Fruit fly (Drosophila melanogaster) whole organism, prepupa: ENCODE results near the gene CG6678.

ENCODE experiments used
- Blimp-1 ChIP-seq: fragments of 200-800 bp; sonication (Bioruptor generic); optimal IDR thresholded peaks from 3 replicates; lab custom pipeline; 2017; ENCODE audit warnings: missing biosample characterization, missing genetic modification characterization, mild to moderate bottlenecking, moderate library complexity, missing genetic modification reagents
- CG10631 ChIP-seq: fragments of 200-800 bp; sonication (Bioruptor generic); optimal IDR thresholded peaks from 2 replicates; lab custom pipeline; 2016; ENCODE audit warnings: missing biosample characterization, missing genetic modification characterization
- CG11294 ChIP-seq: fragments of 200-800 bp; sonication (Bioruptor generic); IDR thresholded peaks from 2 replicates; pipeline ENCODE4 v1.3.6; 2022; ENCODE audit warnings: missing biosample characterization, missing genetic modification characterization
- CG11762 ChIP-seq: fragments of 200-800 bp; sonication (Bioruptor generic); optimal IDR thresholded peaks from 3 replicates; lab custom pipeline; 2016; ENCODE audit warnings: missing biosample characterization, missing genetic modification characterization; ENCODE audit not compliant: insufficient read depth
- CG1621 ChIP-seq: fragments of 200-800 bp; sonication (Bioruptor generic); optimal IDR thresholded peaks from 3 replicates; lab custom pipeline; 2018; ENCODE audit warnings: missing biosample characterization, mild to moderate bottlenecking, missing genetic modification characterization
- CG16779 ChIP-seq: fragments of 200-800 bp; sonication (Bioruptor generic); optimal IDR thresholded peaks from 3 replicates; lab custom pipeline; 2017; ENCODE audit warnings: missing biosample characterization, mild to moderate bottlenecking, missing genetic modification characterization
- CG32006 ChIP-seq: fragments of 200-800 bp; sonication (Bioruptor generic); optimal IDR thresholded peaks from 3 replicates; lab custom pipeline; 2017; ENCODE audit warnings: missing biosample characterization, mild to moderate bottlenecking, missing genetic modification characterization
- CG34406 ChIP-seq: fragments of 200-800 bp; sonication (Bioruptor generic); optimal IDR thresholded peaks from 3 replicates; lab custom pipeline; 2016; ENCODE audit warnings: missing biosample characterization, missing genetic modification characterization
- CG6163 ChIP-seq: fragments of 200-800 bp; sonication (Bioruptor generic); IDR thresholded peaks from 3 replicates; pipeline ENCODE4 v1.3.6; 2022; ENCODE audit warnings: missing biosample characterization, missing genetic modification characterization
- CG6276 ChIP-seq: fragments of 200-800 bp; sonication (Bioruptor generic); optimal IDR thresholded peaks from 2 replicates; lab custom pipeline; 2017; ENCODE audit warnings: missing biosample characterization, mild to moderate bottlenecking, missing genetic modification characterization
- CG6792 ChIP-seq: fragments of 200-800 bp; sonication (Bioruptor generic); optimal IDR thresholded peaks from 3 replicates; lab custom pipeline; 2016; ENCODE audit warnings: missing biosample characterization, missing genetic modification characterization
- CG6808 ChIP-seq: fragments of 200-800 bp; sonication (Bioruptor generic); optimal IDR thresholded peaks from 3 replicates; lab custom pipeline; 2017; ENCODE audit warnings: missing biosample characterization, missing genetic modification characterization, mild to moderate bottlenecking, moderate library complexity, missing genetic modification reagents
- CG6854 ChIP-seq: fragments of 200-800 bp; sonication (Bioruptor generic); optimal IDR thresholded peaks from 2 replicates; lab custom pipeline; 2017; ENCODE audit warnings: missing biosample characterization, mild to moderate bottlenecking, missing genetic modification characterization
- CG8119 ChIP-seq: fragments of 200-800 bp; sonication (Bioruptor generic); IDR thresholded peaks from 3 replicates; pipeline ENCODE4 v1.3.6; 2022; ENCODE audit warnings: missing biosample characterization, missing genetic modification characterization
- CG8632 ChIP-seq: fragments of 200-800 bp; sonication (Bioruptor generic); optimal IDR thresholded peaks from 3 replicates; lab custom pipeline; 2016; ENCODE audit warnings: missing biosample characterization, missing genetic modification characterization
- CG9139 ChIP-seq: fragments of 200-800 bp; sonication (Bioruptor generic); optimal IDR thresholded peaks from 3 replicates; lab custom pipeline; 2017; ENCODE audit warnings: missing biosample characterization, mild to moderate bottlenecking, missing genetic modification characterization
- Eip78C ChIP-seq: fragments of 200-800 bp; sonication (Bioruptor generic); peaks from one replicate; lab custom pipeline; 2016; ENCODE audit warnings: missing biosample characterization, missing genetic modification characterization
- Eip93F ChIP-seq: fragments of 200-800 bp; sonication (Bioruptor generic); optimal IDR thresholded peaks from 2 replicates; lab custom pipeline; 2016; ENCODE audit warnings: missing biosample characterization, mild to moderate bottlenecking, missing genetic modification characterization
- Ets21C ChIP-seq: fragments of 200-800 bp; sonication (Bioruptor generic); optimal IDR thresholded peaks from 3 replicates; lab custom pipeline; 2016; ENCODE audit warnings: missing biosample characterization, missing genetic modification characterization
- Ets96B ChIP-seq: fragments of 200-800 bp; optimal IDR thresholded peaks from 2 replicates; lab custom pipeline; 2019; ENCODE audit warnings: missing biosample characterization, mild to moderate bottlenecking, missing genetic modification characterization, moderate library complexity
- Hr39 ChIP-seq: fragments of 200-800 bp; sonication (Bioruptor generic); optimal IDR thresholded peaks from 2 replicates; lab custom pipeline; 2016; ENCODE audit warnings: missing biosample characterization, missing genetic modification characterization
- Lpt ChIP-seq: fragments of 200-800 bp; sonication (Bioruptor generic); optimal IDR thresholded peaks from 3 replicates; lab custom pipeline; 2016; ENCODE audit warnings: missing biosample characterization, missing genetic modification characterization
- OdsH ChIP-seq: fragments of 200-800 bp; sonication (Bioruptor generic); optimal IDR thresholded peaks from 3 replicates; lab custom pipeline; 2016; ENCODE audit warnings: missing biosample characterization, missing genetic modification characterization
- Smox ChIP-seq: fragments of 200-800 bp; sonication (Bioruptor generic); optimal IDR thresholded peaks from 3 replicates; lab custom pipeline; 2016; ENCODE audit warnings: missing biosample characterization, missing genetic modification characterization
- Sox14 ChIP-seq: fragments of 200-800 bp; sonication (Bioruptor generic); optimal IDR thresholded peaks from 3 replicates; lab custom pipeline; 2016; ENCODE audit warnings: missing biosample characterization, missing genetic modification characterization
- Sox15 ChIP-seq: fragments of 200-800 bp; sonication (Bioruptor generic); optimal IDR thresholded peaks from 3 replicates; lab custom pipeline; 2016; ENCODE audit warnings: missing biosample characterization, missing genetic modification characterization
- achi ChIP-seq: fragments of 200-800 bp; sonication (Bioruptor generic); optimal IDR thresholded peaks from 3 replicates; lab custom pipeline; 2016; ENCODE audit warnings: missing biosample characterization, missing genetic modification characterization
- cyc ChIP-seq: fragments of 200-800 bp; sonication (Bioruptor generic); optimal IDR thresholded peaks from 3 replicates; lab custom pipeline; 2016; ENCODE audit warnings: missing biosample characterization, missing genetic modification characterization
- dac ChIP-seq: fragments of 200-800 bp; sonication (Bioruptor generic); optimal IDR thresholded peaks from 2 replicates; lab custom pipeline; 2017; ENCODE audit warnings: missing biosample characterization, mild to moderate bottlenecking, missing genetic modification characterization
- dsx ChIP-seq: fragments of 200-800 bp; optimal IDR thresholded peaks from 3 replicates; lab custom pipeline; 2019; ENCODE audit warnings: missing biosample characterization, mild to moderate bottlenecking, missing genetic modification characterization, moderate library complexity; ENCODE audit not compliant: poor library complexity, severe bottlenecking
- eg ChIP-seq: fragments of 200-800 bp; sonication (Bioruptor generic); IDR thresholded peaks from 3 replicates; pipeline ENCODE4 v1.3.6; 2022; ENCODE audit warnings: missing biosample characterization, missing genetic modification characterization
- fd59A ChIP-seq: fragments of 200-800 bp; sonication (Bioruptor generic); optimal IDR thresholded peaks from 2 replicates; lab custom pipeline; 2017; ENCODE audit warnings: missing biosample characterization, mild to moderate bottlenecking, missing genetic modification characterization, missing genetic modification reagents
- fd85E ChIP-seq: fragments of 200-800 bp; sonication (Bioruptor generic); optimal IDR thresholded peaks from 3 replicates; lab custom pipeline; 2016; ENCODE audit warnings: missing biosample characterization, missing genetic modification characterization
- fkh ChIP-seq: fragments of 200-800 bp; sonication (Bioruptor generic); optimal IDR thresholded peaks from 3 replicates; lab custom pipeline; 2017; ENCODE audit warnings: missing biosample characterization, mild to moderate bottlenecking, missing genetic modification characterization, moderate library complexity
- lz ChIP-seq: fragments of 200-800 bp; sonication (Bioruptor generic); optimal IDR thresholded peaks from 3 replicates; lab custom pipeline; 2016; ENCODE audit warnings: missing biosample characterization, missing genetic modification characterization
- net ChIP-seq: fragments of 200-800 bp; sonication (Bioruptor generic); optimal IDR thresholded peaks from 3 replicates; lab custom pipeline; 2016; ENCODE audit warnings: missing biosample characterization, missing genetic modification characterization
- pdm3 ChIP-seq: fragments of 200-800 bp; sonication (Bioruptor generic); optimal IDR thresholded peaks from 3 replicates; lab custom pipeline; 2016; ENCODE audit warnings: missing biosample characterization, missing genetic modification characterization
- spab ChIP-seq: fragments of 200-800 bp; sonication (Bioruptor generic); optimal IDR thresholded peaks from 2 replicates; lab custom pipeline; 2017; ENCODE audit warnings: missing biosample characterization, mild to moderate bottlenecking, missing genetic modification characterization, missing genetic modification reagents
- ss ChIP-seq, 2 experiments: fragments of 200-800 bp; sonication (Bioruptor generic); optimal IDR thresholded peaks; 2 replicates in 1 of 2; 3 replicates in 1 of 2; lab custom pipeline; 2017 to 2018; ENCODE audit warnings: mild to moderate bottlenecking in 2 of 2, missing biosample characterization in 2 of 2, missing genetic modification characterization in 2 of 2, moderate library complexity in 1 of 2
- svp ChIP-seq: fragments of 200-800 bp; sonication (Bioruptor generic); peaks from one replicate; lab custom pipeline; 2016; ENCODE audit warnings: missing biosample characterization, missing genetic modification characterization
- vri ChIP-seq: fragments of 200-800 bp; sonication (Bioruptor generic); optimal IDR thresholded peaks from 3 replicates; lab custom pipeline; 2016; ENCODE audit warnings: missing biosample characterization, mild to moderate bottlenecking, missing genetic modification characterization

The CG6678 gene

dm6 chr3R:21870158-21870971 lies 16.5 kb upstream of the CG6678 start, which contains the start of gene CG31431 (continued):
- TF ChIP-seq cyc: peak; percentile 68
- peak; percentile 64 for TF ChIP-seq CG16779
- peak; percentile 89 for TF ChIP-seq CG32006 (GFP tag; lab: Kevin White, UChicago)
- peak; percentile 55 for TF ChIP-seq CG8632 (GFP tag; lab: Kevin White, UChicago)
- TF ChIP-seq dac (GFP tag; lab: Kevin White, UChicago): peak; percentile 30
- peak; percentile 97 for TF ChIP-seq fkh (GFP tag; lab: Kevin White, UChicago)
- peak; percentile 19 for TF ChIP-seq Ets21C (GFP tag; lab: Kevin White, UChicago)
- TF ChIP-seq eg (GFP tag; lab: Robert Waterston, UW): peak; percentile 95
- TF ChIP-seq Smox (GFP tag; lab: Kevin White, UChicago): no peak
- no peak for TF ChIP-seq Eip93F (GFP tag; lab: Kevin White, UChicago)
- peak; percentile 58 to 76 for TF ChIP-seq ss (GFP tag; optimal IDR thresholded peaks at IDR 0.05; lab: Kevin White, UChicago)
- peak; percentile 77 for TF ChIP-seq spab
- peak; percentile 81 for TF ChIP-seq CG1621 (tag; lab: Kevin White, UChicago)
- peak; percentile 86 for TF ChIP-seq CG6276 (GFP tag; lab: Kevin White, UChicago)
- TF ChIP-seq CG11294 (GFP tag; lab: Robert Waterston, UW): peak; percentile 88
- peak; percentile 82 for TF ChIP-seq Ets96B
- TF ChIP-seq CG6792 (GFP tag; lab: Kevin White, UChicago): peak; percentile 65
- TF ChIP-seq CG6808 (GFP tag; lab: Kevin White, UChicago): peak; percentile 75
- peak; percentile 92 for TF ChIP-seq CG6163 (GFP tag; lab: Robert Waterston, UW)
- peak; percentile 78 for TF ChIP-seq dsx (GFP tag; lab: Kevin White, UChicago)
- no peak for TF ChIP-seq Blimp-1 (GFP tag; lab: Kevin White, UChicago)
- TF ChIP-seq CG9139 (GFP tag; lab: Kevin White, UChicago): peak; percentile 74
- peak; percentile 93 for TF ChIP-seq Eip78C (GFP tag; lab: Kevin White, UChicago)
- peak; percentile 84 for TF ChIP-seq OdsH (GFP tag; lab: Kevin White, UChicago)
- peak; percentile 66 for TF ChIP-seq Sox14 (GFP tag; lab: Kevin White, UChicago)
- TF ChIP-seq fd85E: no peak
- peak; percentile 73 for TF ChIP-seq CG11762
- TF ChIP-seq Hr39: peak; percentile 65
- TF ChIP-seq Lpt (GFP tag; lab: Kevin White, UChicago): peak; percentile 87

dm6 chr3R:21871348-21871940 lies 15.4 kb upstream of the CG6678 start:
- TF ChIP-seq fkh (GFP tag; lab: Kevin White, UChicago) (peak; percentile 73), Eip78C (GFP tag; lab: Kevin White, UChicago) (peak; percentile 56), svp (GFP tag; lab: Kevin White, UChicago) (no peak), dsx (GFP tag; lab: Kevin White, UChicago) (no peak), dac (GFP tag; lab: Kevin White, UChicago) (no peak), vri (GFP tag; lab: Kevin White, UChicago) (no peak), Sox14 (GFP tag; lab: Kevin White, UChicago) (no peak)

dm6 chr3R:21873439-21873838 lies 13.4 kb upstream of the CG6678 start, which contains the start of gene CG31178:
TSS of gene CG31178 (plus strand) at chr3R:21873739.
- TF ChIP-seq Smox (GFP tag; lab: Kevin White, UChicago): no peak
- TF ChIP-seq CG34406 (GFP tag; lab: Kevin White, UChicago): no peak
- TF ChIP-seq fd59A: no peak
- TF ChIP-seq pdm3 (GFP tag; lab: Kevin White, UChicago): no peak
- no peak for TF ChIP-seq net (GFP tag; lab: Kevin White, UChicago)
- TF ChIP-seq lz (GFP tag; lab: Kevin White, UChicago): no peak
- no peak for TF ChIP-seq Sox15 (GFP tag; lab: Kevin White, UChicago)
- TF ChIP-seq CG6854 (GFP tag; lab: Kevin White, UChicago): no peak
- no peak for TF ChIP-seq CG32006 (GFP tag; lab: Kevin White, UChicago)
- TF ChIP-seq CG10631 (GFP tag; lab: Kevin White, UChicago): no peak
- no peak for TF ChIP-seq Lpt (GFP tag; lab: Kevin White, UChicago)
- TF ChIP-seq CG6808 (GFP tag; lab: Kevin White, UChicago): no peak
- no peak for TF ChIP-seq achi (GFP tag; lab: Kevin White, UChicago)
- TF ChIP-seq CG11762: no peak
- no peak for TF ChIP-seq eg (GFP tag; lab: Robert Waterston, UW)
- TF ChIP-seq fkh (GFP tag; lab: Kevin White, UChicago): no peak
- TF ChIP-seq CG8119 (GFP tag; lab: Robert Waterston, UW): no peak
- TF ChIP-seq, all 60 proteins: peak for 0
